Worm (Caenorhabditis elegans): ENCODE data around the gene try-4.

ce11 chrV:20868329-20868728 lies 7.4 kb upstream of the try-4 start, which contains the start of gene F31D4.8:
- no peak for TF ChIP-seq egl-27 (tag; optimal IDR thresholded peaks at IDR 0.05)
- TF ChIP-seq mdl-1 (tag; optimal IDR thresholded peaks at IDR 0.05): no peak
- TF ChIP-seq zfp-3 (GFP tag; conservative IDR thresholded peaks at IDR 0.05): no peak
- TF ChIP-seq ztf-11 (tag; optimal IDR thresholded peaks at IDR 0.05): no peak
- TF ChIP-seq snpc-4 (tag; optimal IDR thresholded peaks at IDR 0.05): no peak
- TF ChIP-seq nhr-25 (tag; optimal IDR thresholded peaks at IDR 0.05; ENCODE audit: borderline replicate concordance, insufficient read depth): no peak
- no peak for TF ChIP-seq lin-13 (GFP tag; optimal IDR thresholded peaks at IDR 0.05)

Measured in whole organism, L4 larva.